Worm (Caenorhabditis elegans): Measurements from ENCODE around the gene cec-6.

cec-6 gene

DNA sequence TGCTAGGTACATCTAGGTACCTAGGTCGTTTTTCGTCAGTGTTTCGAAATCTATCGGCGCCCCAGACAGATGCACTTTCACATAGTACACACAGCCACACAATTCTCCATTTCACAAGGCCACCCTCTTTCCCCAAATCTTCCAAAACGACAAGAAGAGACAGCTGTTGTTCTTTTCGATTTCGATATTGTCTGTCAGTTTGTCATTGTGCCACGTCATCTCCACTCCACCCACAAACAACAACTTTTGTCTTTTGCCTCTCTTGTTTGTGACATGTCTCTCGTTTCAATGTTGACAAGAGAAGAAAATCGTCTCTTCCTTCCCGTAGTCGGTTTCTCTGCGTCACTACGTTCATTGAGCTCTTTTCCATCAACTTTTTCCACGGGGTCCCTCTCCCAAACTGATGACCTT lies 49.1 kb downstream of the cec-6 start (continued):
- TF ChIP-seq ceh-28 (tag; optimal IDR thresholded peaks at IDR 0.05) (no peak), zip-2 (tag; optimal IDR thresholded peaks at IDR 0.05) (no peak), hmg-1.1 (GFP tag; IDR thresholded peaks at IDR 0.05) (peak; percentile 52; the same call in 1 of the 2 replicates), ZK546.5 (tag; optimal IDR thresholded peaks at IDR 0.05) (no peak), mdt-29 (GFP tag; IDR thresholded peaks at IDR 0.05) (no peak), lsy-2 (tag; optimal IDR thresholded peaks at IDR 0.05) (peak in 1 of 2 experiments; percentile 57), mdl-1 (tag; optimal IDR thresholded peaks at IDR 0.05) (peak in 1 of 2 experiments; percentile 78), nhr-77 (tag; optimal IDR thresholded peaks at IDR 0.05) (peak; percentile 8), unc-39 (tag; optimal IDR thresholded peaks at IDR 0.05) (no peak), T26A8.4 (GFP tag; IDR thresholded peaks at IDR 0.05) (peak; percentile 50; the same call in 1 of the 2 replicates), pqm-1 (tag; optimal IDR thresholded peaks at IDR 0.05) (no peak), nhr-10 (tag; optimal IDR thresholded peaks at IDR 0.05) (no peak), dve-1 (tag; optimal IDR thresholded peaks at IDR 0.05; ENCODE audit: insufficient read depth) (peak; percentile 71), lin-13 (GFP tag; optimal IDR thresholded peaks at IDR 0.05) (peak; percentile 8), unc-62 (GFP tag; optimal IDR thresholded peaks at IDR 0.05 in 1 of 2) (peak in 1 of 2 experiments; percentile 100), unc-62 (tag; optimal IDR thresholded peaks at IDR 0.05) (no peak), ztf-7 (tag; optimal IDR thresholded peaks at IDR 0.05) (no peak), D1046.2 (GFP tag; IDR thresholded peaks at IDR 0.05) (no peak), unc-130 (GFP tag; optimal IDR thresholded peaks at IDR 0.05) (no peak), ztf-11 (tag; optimal IDR thresholded peaks at IDR 0.05) (no peak), dmd-6 (GFP tag; IDR thresholded peaks at IDR 0.05) (peak; percentile 50), mes-2 (tag; optimal IDR thresholded peaks at IDR 0.05; ENCODE audit: poor library complexity, severe bottlenecking) (peak; percentile 23), mxl-3 (GFP tag; optimal IDR thresholded peaks at IDR 0.05) (peak; percentile 29)

ce11 chrIV:5595567-5595966 lies 50.9 kb downstream of the cec-6 start:
- TF ChIP-seq hlh-30 (tag; optimal IDR thresholded peaks at IDR 0.05; ENCODE audit: insufficient read depth), result peak; percentile 23
- TF ChIP-seq lin-29 (GFP tag; IDR thresholded peaks at IDR 0.05), result no peak
